Worm (Caenorhabditis elegans) whole organism, dauer: ENCODE data around the gene T02H6.6.

ENCODE experiments used
- unc-62 ChIP-seq: sonication (generic microtip); optimal IDR thresholded peaks from 2 replicates; lab custom pipeline; 2017; ENCODE audit warnings: missing biosample characterization, missing genetic modification reagents, missing genetic modification characterization

Gene T02H6.6

DNA sequence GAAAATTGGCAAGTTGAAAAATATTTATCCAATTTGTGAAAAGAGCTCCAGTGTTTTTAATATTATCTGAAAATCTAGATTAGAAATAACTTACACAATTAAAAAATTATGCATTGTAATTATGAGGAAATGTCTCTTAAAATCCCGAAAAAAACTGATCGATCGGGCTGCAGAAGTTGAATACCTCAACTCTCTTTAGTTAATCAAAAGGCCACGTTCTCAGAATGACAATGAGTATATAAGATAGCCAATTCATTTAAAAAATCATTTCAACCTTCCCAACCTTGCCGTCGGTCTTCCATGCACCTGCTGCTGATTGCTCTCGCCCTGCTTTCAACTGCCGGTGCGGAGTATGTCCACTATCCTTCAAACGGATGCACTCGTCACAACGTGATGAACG lies 6.2 kb downstream of the T02H6.6 start, which contains the start of gene T02H6.4:
TSS of gene T02H6.4 (plus strand) at position 301 of the 400 bp plus-strand sequence.
- TF ChIP-seq unc-62, result no peak

DNA sequence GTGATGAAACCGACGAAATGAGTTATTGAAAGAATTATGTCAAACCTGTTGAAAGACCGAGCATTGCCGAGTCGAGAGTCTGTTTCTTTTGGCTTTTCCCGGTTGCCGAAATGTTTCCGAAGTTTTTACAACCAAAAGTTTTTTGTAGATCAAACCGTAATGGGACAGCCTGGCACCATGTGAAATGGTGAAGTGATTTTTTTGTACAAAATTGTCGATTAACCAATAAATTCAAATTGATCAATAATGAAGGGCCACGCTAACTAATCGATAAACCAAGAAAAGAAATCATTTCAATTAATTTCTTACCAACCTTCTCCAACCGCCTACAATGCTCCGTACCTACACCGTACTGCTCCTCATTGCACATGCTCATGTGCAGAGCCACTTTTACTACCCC lies 8.0 kb downstream of the T02H6.6 start, which contains the start of gene T02H6.3:
TSS of gene T02H6.3 (plus strand) at position 301 of the 400 bp plus-strand sequence.
- no peak for TF ChIP-seq unc-62

DNA sequence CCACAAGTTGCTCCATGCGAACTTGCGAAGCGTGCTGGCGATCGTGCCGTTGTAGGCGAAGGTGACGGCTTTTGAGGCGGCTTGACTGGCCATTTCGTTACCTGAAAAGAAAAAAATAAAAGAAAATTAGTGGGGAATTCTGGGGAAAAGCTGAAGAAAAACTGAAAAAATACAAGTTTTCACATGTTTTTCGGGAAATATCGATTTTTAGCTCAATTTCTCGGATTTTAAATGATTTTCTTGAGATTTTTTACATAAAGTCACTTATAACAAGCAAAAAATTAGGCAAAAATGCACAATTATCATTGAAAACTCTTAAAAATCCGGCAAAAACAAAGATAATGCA lies 17.4 kb downstream of the T02H6.6 start, which contains the start of gene T02H6.11:
TSS of gene T02H6.11 (minus strand) at position 101 of the 346 bp plus-strand sequence.
- no peak for TF ChIP-seq unc-62

DNA sequence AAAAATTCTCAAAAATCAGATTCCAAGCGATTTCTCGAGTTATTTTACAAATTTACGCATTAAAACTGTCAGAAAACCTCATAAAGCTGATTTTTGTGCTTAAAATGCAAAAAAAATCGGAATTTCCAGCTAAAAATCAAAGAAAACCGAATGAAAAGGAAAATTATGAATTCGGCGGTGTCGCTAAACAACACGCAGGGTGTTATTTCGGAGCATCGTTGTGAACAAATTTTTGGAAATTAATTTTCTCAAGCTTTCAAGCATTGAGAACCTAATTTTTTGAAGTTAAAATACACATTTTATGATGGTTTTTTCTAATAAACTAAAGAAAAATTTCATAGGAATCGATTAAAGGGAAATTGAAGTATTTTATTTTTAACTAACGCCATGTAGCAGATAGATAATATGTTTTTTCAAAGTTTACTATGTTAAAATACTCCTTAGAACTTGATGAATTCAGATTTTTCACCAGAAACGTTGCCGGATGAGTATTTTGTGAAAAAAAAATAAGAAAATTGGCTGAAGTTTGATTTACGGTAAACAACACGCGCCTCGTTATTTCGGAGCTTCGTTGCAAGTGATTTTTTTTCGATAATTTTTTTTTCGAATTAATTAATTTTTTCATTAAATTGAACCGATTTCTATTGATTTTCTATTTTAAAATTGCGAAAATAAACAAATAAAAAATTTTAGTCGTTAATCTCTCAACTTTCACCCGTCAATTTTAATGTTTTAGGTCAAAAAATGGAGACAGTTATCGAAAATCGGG lies 18.0 kb downstream of the T02H6.6 start, which contains the start of gene thoc-1:
TSS of gene thoc-1 (plus strand) at position 737 of the 769 bp plus-strand sequence.
- TF ChIP-seq unc-62, result no peak

DNA sequence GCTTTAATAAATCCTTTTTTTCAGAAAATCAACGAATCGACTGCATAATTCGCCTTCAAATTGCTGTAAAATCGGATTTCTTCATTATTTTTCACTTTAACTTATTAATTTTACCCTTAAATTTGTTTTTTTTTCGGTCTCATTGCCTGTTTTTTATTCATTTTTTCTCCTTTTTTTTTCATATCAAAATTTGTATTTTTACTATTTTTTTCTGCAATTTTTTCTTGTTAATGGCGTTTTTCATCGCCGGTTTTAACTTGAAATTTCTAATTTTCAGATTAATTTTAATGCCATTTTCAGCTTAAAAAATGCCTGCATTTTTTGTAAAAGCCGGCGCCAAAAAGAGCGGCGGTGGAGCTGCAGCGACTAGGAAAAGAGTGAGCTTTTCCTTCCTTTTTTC lies 25.5 kb downstream of the T02H6.6 start, which contains the start of gene T02H6.1:
TSS of gene T02H6.1 (plus strand) at position 301 of the 400 bp plus-strand sequence.
- no peak for TF ChIP-seq unc-62

DNA sequence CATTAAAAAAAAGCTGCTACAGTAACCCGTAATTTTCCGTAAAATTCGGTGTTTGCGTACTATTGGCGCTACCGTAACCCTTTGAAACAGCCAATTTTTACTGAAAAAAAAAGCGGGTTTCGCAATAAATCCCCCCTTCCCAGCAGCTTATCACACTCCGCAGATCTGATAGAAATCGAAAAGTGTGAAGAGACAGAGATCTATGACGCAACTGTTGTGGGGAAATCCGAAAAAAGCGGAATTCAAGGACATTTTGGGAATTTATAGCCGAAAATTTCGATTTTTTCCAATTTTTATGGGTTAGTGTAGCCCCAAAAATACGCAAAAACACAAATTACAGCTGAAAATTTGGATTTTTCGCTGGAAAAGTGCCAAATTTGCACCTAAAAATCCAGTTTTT lies 38.4 kb downstream of the T02H6.6 start:
- no peak for TF ChIP-seq unc-62

DNA sequence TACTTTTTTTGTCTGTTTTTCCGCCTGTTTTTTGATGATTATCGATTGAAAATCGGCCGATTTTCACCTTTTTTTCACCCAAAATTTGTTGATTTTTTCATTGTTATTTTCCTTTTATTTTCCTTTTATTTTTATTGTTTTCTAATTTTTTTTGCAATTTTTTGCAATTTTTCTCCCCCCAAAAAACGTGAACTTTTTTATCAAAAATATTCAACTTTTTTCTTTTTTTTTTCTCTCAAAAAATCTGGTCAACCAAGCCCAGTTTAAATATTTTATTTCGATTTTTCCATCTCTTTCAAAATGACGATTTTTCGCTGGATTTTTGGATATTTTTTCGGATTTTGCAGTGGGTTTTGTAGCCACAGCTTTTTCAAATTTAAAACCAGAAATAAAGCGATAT lies 39.9 kb downstream of the T02H6.6 start, which contains the start of gene rfip-2:
TSS of gene rfip-2 (plus strand) at position 301 of the 400 bp plus-strand sequence.
- no peak for TF ChIP-seq unc-62

DNA sequence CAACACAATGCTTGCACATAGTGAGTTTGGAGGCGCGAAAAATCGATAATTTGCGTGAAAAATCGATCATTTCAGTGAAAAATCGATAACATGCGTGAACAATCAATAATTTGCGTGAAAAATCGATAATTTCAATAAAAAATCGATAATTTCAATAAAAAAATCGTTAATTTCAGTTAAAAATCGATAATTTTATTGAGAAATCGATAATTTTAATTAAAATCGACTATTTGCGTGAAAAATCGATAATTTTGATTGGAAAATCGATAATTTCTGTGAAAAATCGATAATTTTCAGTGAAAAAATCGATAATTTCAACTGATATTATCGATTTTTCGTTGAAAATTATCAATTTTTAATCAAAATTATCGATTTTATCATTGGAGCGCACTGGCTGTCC lies 40.4 kb downstream of the T02H6.6 start:
- no peak for TF ChIP-seq unc-62

DNA sequence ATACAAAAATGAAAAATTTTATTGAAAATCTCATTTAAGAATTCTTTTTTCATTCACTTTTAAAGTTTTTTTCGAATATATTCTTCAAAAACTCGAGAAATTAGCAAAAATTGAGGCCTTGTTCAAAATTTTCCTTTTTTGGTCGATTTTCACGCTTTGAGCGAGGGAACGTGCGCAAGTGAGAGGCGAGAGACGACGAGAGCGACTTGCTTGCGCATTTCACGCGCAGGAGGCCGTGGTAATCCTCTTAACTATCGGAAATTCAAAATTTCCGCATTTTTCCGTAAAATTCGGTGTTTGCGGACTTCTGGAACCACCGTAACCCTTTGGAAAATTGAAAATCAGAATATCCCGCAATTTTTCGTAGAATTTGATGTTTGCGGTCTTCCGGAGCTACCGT lies 46.4 kb downstream of the T02H6.6 start:
- no peak for TF ChIP-seq unc-62

DNA sequence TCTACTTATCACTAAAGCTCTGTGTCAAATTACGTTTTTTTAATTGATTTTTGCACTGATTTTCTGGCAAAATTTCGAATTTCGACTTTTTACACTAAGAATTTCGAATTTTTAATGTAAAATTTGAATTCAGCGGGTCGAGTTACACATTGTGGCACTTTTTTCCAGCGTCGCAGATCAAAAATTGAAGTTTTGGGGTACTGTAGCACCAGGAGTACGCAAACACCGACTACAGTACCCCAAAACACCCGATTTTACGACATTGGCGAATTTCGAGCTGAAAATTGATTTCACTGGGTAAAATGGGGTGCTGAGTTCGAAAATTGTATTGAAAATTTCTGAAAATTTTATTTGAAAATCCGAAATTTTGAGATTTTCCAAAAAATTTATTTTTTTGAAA lies 48.8 kb downstream of the T02H6.6 start:
- no peak for TF ChIP-seq unc-62
